In genomic region chr3R:19811510-19811909, dm6 we compare ENCODE assay signal across 2 fruit fly cellular contexts.
A peak's percentile ranks its signal among the peaks of the same experiment; 100 is the strongest.
TF ChIP-seq lines count a peak whose summit lies in the region.

No protein-coding gene starts in this region.

TF ChIP-seq in whole organism, prepupa, 60 proteins besides CTCF, POLR2A, EP300 and RAD21:
- TF ChIP-seq Met (GFP tag; optimal IDR thresholded peaks at IDR 0.05; lab: Kevin White, UChicago) (no peak), svp (GFP tag; lab: Kevin White, UChicago) (peak; percentile 93)

TF ChIP-seq in whole organism, wandering third instar larva, 38 proteins besides CTCF, POLR2A, EP300 and RAD21:
- TF ChIP-seq GATAd (GFP tag; optimal IDR thresholded peaks at IDR 0.05; lab: Kevin White, UChicago) = no peak
- TF ChIP-seq woc (GFP tag; optimal IDR thresholded peaks at IDR 0.05; lab: Kevin White, UChicago) = no peak
- TF ChIP-seq HLH106 (tag; optimal IDR thresholded peaks at IDR 0.05; lab: Kevin White, UChicago) = no peak
- TF ChIP-seq dsf (GFP tag; optimal IDR thresholded peaks at IDR 0.05; lab: Kevin White, UChicago; ENCODE audit: borderline replicate concordance) = no peak
- TF ChIP-seq brk (GFP tag; optimal IDR thresholded peaks at IDR 0.05; lab: Kevin White, UChicago) = no peak
- TF ChIP-seq Rel (GFP tag; optimal IDR thresholded peaks at IDR 0.05; lab: Kevin White, UChicago) = no peak
- TF ChIP-seq Rel (tag; optimal IDR thresholded peaks at IDR 0.05; lab: Kevin White, UChicago) = peak; percentile 11
